Fruit fly (Drosophila melanogaster): ENCODE results near the gene CG34266.

The CG34266 gene

dm6 chr3L:4720510-4721157 is 43.0 kb downstream of the CG34266 start:
- TF ChIP-seq Sin3A (optimal IDR thresholded peaks at IDR 0.05) (no peak), Myc (optimal IDR thresholded peaks at IDR 0.05) (no peak), psq (optimal IDR thresholded peaks at IDR 0.05) (no peak), ttk (optimal IDR thresholded peaks at IDR 0.05) (no peak), h (optimal IDR thresholded peaks at IDR 0.05) (no peak), insv (optimal IDR thresholded peaks at IDR 0.05) (no peak)

- no peak for TF ChIP-seq h (optimal IDR thresholded peaks at IDR 0.05)
- TF ChIP-seq psq (optimal IDR thresholded peaks at IDR 0.05) = no peak
- no peak for TF ChIP-seq ttk (optimal IDR thresholded peaks at IDR 0.05)
- no peak for TF ChIP-seq Sin3A (optimal IDR thresholded peaks at IDR 0.05)
- TF ChIP-seq insv (optimal IDR thresholded peaks at IDR 0.05) = no peak
- no peak for TF ChIP-seq Myc (optimal IDR thresholded peaks at IDR 0.05)
Observed at dm6 chr3L:4721886-4722285, 44.3 kb downstream of the CG34266 start.

Data from Kc167 (cell line).